Worm (Caenorhabditis elegans) whole organism, young adult: Measurements from ENCODE around the gene K07D4.6.
A peak's percentile ranks its signal among the peaks of the same experiment; 100 is the strongest.

ENCODE experiments used
- B0261.1 ChIP-seq: sonication (generic microtip); optimal IDR thresholded peaks from 2 replicates; lab custom pipeline; 2016; ENCODE audit warnings: mild to moderate bottlenecking, missing genetic modification characterization, moderate library complexity, missing compliant biosample characterization
- C17E4.6 ChIP-seq: fragments of 200-800 bp; sonication (Bioruptor generic); IDR thresholded peaks from 2 replicates; pipeline ENCODE4 v1.3.6; 2022; ENCODE audit warnings: missing genetic modification reagents, missing genetic modification characterization, missing compliant biosample characterization
- F23B12.7 ChIP-seq: sonication (generic microtip); optimal IDR thresholded peaks from 2 replicates; lab custom pipeline; 2017; ENCODE audit warnings: missing genetic modification characterization, mild to moderate bottlenecking, missing compliant biosample characterization, antibody characterized with exemption, moderate library complexity; ENCODE audit not compliant: insufficient read depth
- F33H1.4 ChIP-seq: fragments of 200-800 bp; sonication (Bioruptor generic); IDR thresholded peaks from 2 replicates; pipeline ENCODE4 v1.3.6; 2022; ENCODE audit warnings: missing genetic modification reagents, missing genetic modification characterization, missing compliant biosample characterization
- F49E8.2 ChIP-seq: sonication (generic microtip); optimal IDR thresholded peaks from 3 replicates; lab custom pipeline; 2017; ENCODE audit warnings: missing genetic modification characterization, mild to moderate bottlenecking, missing compliant biosample characterization, antibody characterized with exemption, moderate library complexity; ENCODE audit not compliant: insufficient read depth
- F57A8.1 ChIP-seq: fragments of 200-800 bp; sonication (Bioruptor generic); optimal IDR thresholded peaks from 2 replicates; lab custom pipeline; 2018; ENCODE audit warnings: mild to moderate bottlenecking, missing genetic modification characterization, moderate library complexity, missing compliant biosample characterization
- F57C9.4 ChIP-seq: sonication (generic microtip); optimal IDR thresholded peaks from 2 replicates; lab custom pipeline; 2017; ENCODE audit warnings: mild to moderate bottlenecking, missing genetic modification characterization, missing compliant biosample characterization
- K12H6.12 ChIP-seq: fragments of 200-800 bp; sonication (Bioruptor generic); optimal IDR thresholded peaks from 2 replicates; lab custom pipeline; 2018; ENCODE audit warnings: mild to moderate bottlenecking, missing genetic modification characterization, missing compliant biosample characterization
- T07F8.4 ChIP-seq: sonication (generic microtip); optimal IDR thresholded peaks from 2 replicates; lab custom pipeline; 2016; ENCODE audit warnings: mild to moderate bottlenecking, missing genetic modification characterization, moderate library complexity, missing compliant biosample characterization
- Y53F4B.3 ChIP-seq: fragments of 200-800 bp; sonication (Bioruptor generic); IDR thresholded peaks from 2 replicates; pipeline ENCODE4 v1.3.6; 2022; ENCODE audit warnings: missing genetic modification reagents, missing genetic modification characterization, missing compliant biosample characterization
- Y53G8AR.9 ChIP-seq: fragments of 200-800 bp; sonication (Bioruptor generic); conservative IDR thresholded peaks from 2 replicates; pipeline ENCODE4 v1.3.6; 2022; ENCODE audit warnings: missing genetic modification reagents, missing genetic modification characterization, missing compliant biosample characterization
- Y56A3A.18 ChIP-seq: fragments of 200-800 bp; sonication (Bioruptor generic); IDR thresholded peaks from 2 replicates; pipeline ENCODE4 v1.3.6; 2022; ENCODE audit warnings: missing genetic modification reagents, missing genetic modification characterization, missing compliant biosample characterization
- Y67H2A.10 ChIP-seq: fragments of 200-800 bp; sonication (Bioruptor generic); conservative IDR thresholded peaks from 2 replicates; pipeline ENCODE4 v1.3.6; 2022; ENCODE audit warnings: missing genetic modification reagents, missing genetic modification characterization, missing compliant biosample characterization
- ZK185.1 ChIP-seq: sonication (generic microtip); optimal IDR thresholded peaks from 2 replicates; lab custom pipeline; 2016; ENCODE audit warnings: mild to moderate bottlenecking, missing genetic modification characterization, missing compliant biosample characterization; ENCODE audit not compliant: poor library complexity, severe bottlenecking
- ama-1 ChIP-seq, 3 experiments: fragments of 150-350 bp in 1 of 3; sonication (generic microtip) in 2 of 3; optimal IDR thresholded peaks; 2 replicates each; lab custom pipeline; 2014 to 2018; ENCODE audit warnings: missing biosample characterization in 2 of 3, missing genetic modification characterization in 2 of 3, missing genetic modification reagents in 2 of 3
- aptf-2 ChIP-seq: fragments of 200-800 bp; sonication (Bioruptor generic); conservative IDR thresholded peaks from 2 replicates; pipeline ENCODE4 v1.3.6; 2022; ENCODE audit warnings: missing genetic modification reagents, missing genetic modification characterization, missing compliant biosample characterization
- atf-7 ChIP-seq: sonication (generic microtip); optimal IDR thresholded peaks from 2 replicates; lab custom pipeline; 2017; ENCODE audit warnings: mild to moderate bottlenecking, missing genetic modification characterization, missing compliant biosample characterization
- athp-1 ChIP-seq: sonication (generic microtip); optimal IDR thresholded peaks from 2 replicates; lab custom pipeline; 2017; ENCODE audit warnings: mild to moderate bottlenecking, missing genetic modification characterization, missing compliant biosample characterization
- attf-5 ChIP-seq: fragments of 200-800 bp; sonication (Bioruptor generic); optimal IDR thresholded peaks from 2 replicates; lab custom pipeline; 2018; ENCODE audit warnings: mild to moderate bottlenecking, missing genetic modification characterization, missing compliant biosample characterization
- bed-1 ChIP-seq: fragments of 200-800 bp; sonication (Bioruptor generic); IDR thresholded peaks from 2 replicates; pipeline ENCODE4 v1.3.6; 2022; ENCODE audit warnings: missing genetic modification reagents, missing genetic modification characterization, missing compliant biosample characterization
- bed-2 ChIP-seq: fragments of 200-800 bp; sonication (Bioruptor generic); IDR thresholded peaks from 2 replicates; pipeline ENCODE4 v1.3.6; 2022; ENCODE audit warnings: missing genetic modification reagents, missing genetic modification characterization, missing compliant biosample characterization
- cebp-2 ChIP-seq: fragments of 200-800 bp; sonication (Bioruptor generic); IDR thresholded peaks from 2 replicates; pipeline ENCODE4 v1.3.6; 2022; ENCODE audit warnings: missing genetic modification characterization, missing compliant biosample characterization
- ceh-100 ChIP-seq: fragments of 200-800 bp; sonication (Bioruptor generic); IDR thresholded peaks from 2 replicates; pipeline ENCODE4 v1.3.6; 2022; ENCODE audit warnings: missing genetic modification reagents, missing genetic modification characterization, missing compliant biosample characterization
- ceh-27 ChIP-seq: fragments of 200-800 bp; sonication (Bioruptor generic); optimal IDR thresholded peaks from 2 replicates; lab custom pipeline; 2018; ENCODE audit warnings: mild to moderate bottlenecking, missing genetic modification characterization, moderate library complexity, missing compliant biosample characterization
- dpff-1 ChIP-seq: sonication (generic microtip); optimal IDR thresholded peaks from 2 replicates; lab custom pipeline; 2017; ENCODE audit warnings: mild to moderate bottlenecking, missing genetic modification characterization, missing compliant biosample characterization
- egl-18 ChIP-seq: fragments of 200-800 bp; sonication (Bioruptor generic); IDR thresholded peaks from 2 replicates; pipeline ENCODE4 v1.3.6; 2022; ENCODE audit warnings: missing genetic modification reagents, missing genetic modification characterization, missing compliant biosample characterization
- ets-4 ChIP-seq: fragments of 200-800 bp; sonication (Bioruptor generic); optimal IDR thresholded peaks from 2 replicates; lab custom pipeline; 2018; ENCODE audit warnings: mild to moderate bottlenecking, missing genetic modification characterization, missing compliant biosample characterization
- gei-17 ChIP-seq: fragments of 200-800 bp; sonication (Bioruptor generic); optimal IDR thresholded peaks from 2 replicates; lab custom pipeline; 2018; ENCODE audit warnings: mild to moderate bottlenecking, missing genetic modification characterization, missing compliant biosample characterization
- hrde-1 ChIP-seq: sonication (generic microtip); optimal IDR thresholded peaks from 2 replicates; lab custom pipeline; 2016; ENCODE audit warnings: missing genetic modification characterization, mild to moderate bottlenecking, missing compliant biosample characterization, moderate library complexity, missing genotype, missing genetic modification reagents, borderline replicate concordance
- hsf-1 ChIP-seq: fragments of 200-800 bp; sonication (Bioruptor generic); IDR thresholded peaks from 2 replicates; pipeline ENCODE4 v1.3.6; 2022; ENCODE audit warnings: missing genetic modification reagents, missing genetic modification characterization, missing compliant biosample characterization
- let-607 ChIP-seq, 2 experiments: fragments of 200-800 bp in 1 of 2; sonication (Bioruptor generic) in 1 of 2; sonication (generic microtip) in 1 of 2; optimal IDR thresholded peaks; 2 replicates each; lab custom pipeline; 2016 to 2018; ENCODE audit warnings: mild to moderate bottlenecking in 2 of 2, missing compliant biosample characterization in 2 of 2, missing genetic modification characterization in 2 of 2, moderate library complexity in 2 of 2, missing genotype in 1 of 2
- lin-35 ChIP-seq, 3 experiments: fragments of 150-350 bp in 2 of 3; sonication (generic microtip) in 1 of 3; optimal IDR thresholded peaks; 2 replicates each; lab custom pipeline; 2014 to 2018; ENCODE audit warnings: missing biosample characterization in 3 of 3, missing genetic modification characterization in 3 of 3, missing genetic modification reagents in 3 of 3
- lin-54 ChIP-seq: fragments of 200-800 bp; sonication (Bioruptor generic); optimal IDR thresholded peaks from 2 replicates; lab custom pipeline; 2018; ENCODE audit warnings: mild to moderate bottlenecking, missing genetic modification characterization, missing compliant biosample characterization
- madf-8 ChIP-seq: fragments of 200-800 bp; sonication (Bioruptor generic); conservative IDR thresholded peaks from 2 replicates; pipeline ENCODE4 v1.3.6; 2022; ENCODE audit warnings: missing genetic modification reagents, missing genetic modification characterization, missing compliant biosample characterization
- mel-28 ChIP-seq: sonication (generic microtip); optimal IDR thresholded peaks from 2 replicates; lab custom pipeline; 2016; ENCODE audit warnings: borderline replicate concordance, mild to moderate bottlenecking, missing genetic modification characterization, missing compliant biosample characterization
- mes-4 ChIP-seq: sonication (generic microtip); optimal IDR thresholded peaks from 2 replicates; lab custom pipeline; 2016; ENCODE audit warnings: missing genotype, missing genetic modification characterization, missing compliant biosample characterization
- sdz-38 ChIP-seq: sonication (generic microtip); optimal IDR thresholded peaks from 2 replicates; lab custom pipeline; 2016; ENCODE audit warnings: missing genotype, missing genetic modification characterization, missing compliant biosample characterization
- snpc-3.4 ChIP-seq: sonication (generic microtip); optimal IDR thresholded peaks from 2 replicates; lab custom pipeline; 2017; ENCODE audit warnings: missing genetic modification characterization, mild to moderate bottlenecking, missing compliant biosample characterization, antibody characterized with exemption, moderate library complexity, missing genotype, missing genetic modification reagents
- snpc-4 ChIP-seq, 5 experiments: fragments of 150-350 bp in 1 of 5; sonication (generic microtip) in 4 of 5; optimal IDR thresholded peaks; 2 replicates each; lab custom pipeline; 2014 to 2018; ENCODE audit warnings: missing genetic modification characterization in 5 of 5, missing biosample characterization in 3 of 5, antibody characterized with exemption in 2 of 5, mild to moderate bottlenecking in 2 of 5, missing compliant biosample characterization in 2 of 5, missing genotype in 2 of 5, moderate library complexity in 2 of 5, missing genetic modification reagents in 1 of 5
- unc-62 ChIP-seq: fragments of 150-350 bp; optimal IDR thresholded peaks from 2 replicates; lab custom pipeline; 2014; ENCODE audit warnings: missing biosample characterization, missing genetic modification reagents, missing genetic modification characterization
- xnd-1 ChIP-seq: sonication (generic microtip); optimal IDR thresholded peaks from 2 replicates; lab custom pipeline; 2016; ENCODE audit warnings: missing genotype, missing genetic modification reagents, missing genetic modification characterization, missing compliant biosample characterization
- zfh-2 ChIP-seq: fragments of 200-800 bp; sonication (Bioruptor generic); conservative IDR thresholded peaks from 2 replicates; pipeline ENCODE4 v1.3.6; 2022; ENCODE audit warnings: missing genetic modification reagents, missing genetic modification characterization, missing compliant biosample characterization
- zim-3 ChIP-seq: sonication (generic microtip); optimal IDR thresholded peaks from 2 replicates; lab custom pipeline; 2017; ENCODE audit warnings: mild to moderate bottlenecking, missing genetic modification characterization, moderate library complexity, missing compliant biosample characterization

K07D4.6 gene

ce11 chrII:4040066-4040465 is 21.5 kb upstream of the K07D4.6 start:
- TF ChIP-seq C17E4.6 (GFP tag; lab: Robert Waterston, UW) (no peak), snpc-3.4 (tag; lab: Kevin White, UChicago) (no peak), attf-5 (GFP tag; lab: Kevin White, UChicago) (no peak), mes-4 (tag; lab: Kevin White, UChicago) (no peak), T07F8.4 (tag; lab: Kevin White, UChicago) (no peak), ets-4 (GFP tag; lab: Kevin White, UChicago) (no peak), K12H6.12 (tag; lab: Kevin White, UChicago) (no peak), F33H1.4 (GFP tag; lab: Robert Waterston, UW) (no peak), F57A8.1 (GFP tag; lab: Kevin White, UChicago) (no peak), lin-54 (GFP tag; lab: Kevin White, UChicago) (no peak), dpff-1 (no peak), atf-7 (tag; lab: Kevin White, UChicago) (no peak), Y56A3A.18 (no peak), mel-28 (tag; lab: Kevin White, UChicago) (no peak), sdz-38 (no peak), Y67H2A.10 (GFP tag; lab: Robert Waterston, UW) (no peak), bed-1 (no peak), ceh-27 (no peak), ZK185.1 (no peak)

ce11 chrII:4038541-4038940 is 20.0 kb upstream of the K07D4.6 start, which contains the start of gene pqn-48:
Gene pqn-48, plus strand, starts transcription at chrII:4038884.
- no peak for TF ChIP-seq B0261.1
- no peak for TF ChIP-seq unc-62 (GFP tag; lab: Kevin White, UChicago)
- no peak for TF ChIP-seq ceh-100 (GFP tag; lab: Robert Waterston, UW)
- TF ChIP-seq zfh-2 = peak; percentile 60; the same call in 1 of the 2 replicates
- TF ChIP-seq zim-3 (tag; lab: Kevin White, UChicago) = no peak
- TF ChIP-seq, all 124 proteins: peak for 1

DNA sequence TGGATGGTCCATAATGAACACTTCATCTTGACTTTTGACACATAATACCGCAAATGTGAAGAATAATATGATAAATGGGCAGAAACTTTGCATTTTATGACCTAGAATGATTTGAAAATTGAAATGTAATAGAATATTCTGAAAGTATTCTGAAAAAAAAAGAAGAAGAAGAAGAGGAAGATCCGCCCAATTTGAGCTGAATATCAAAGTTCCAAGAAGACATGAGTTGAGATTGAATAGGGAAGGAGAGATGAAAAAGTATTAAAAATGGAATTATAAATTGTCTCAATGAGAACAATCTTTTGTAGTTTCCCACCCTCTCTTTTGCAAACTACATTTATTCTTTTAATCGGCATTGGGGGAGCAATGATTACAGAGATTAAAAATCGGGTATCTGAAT is 13.8 kb upstream of the K07D4.6 start, which contains the start of gene K07D4.4:
TSS of gene K07D4.4 (minus strand) at position 101 of the 400 bp plus-strand sequence.
- TF ChIP-seq F23B12.7 (tag; lab: Kevin White, UChicago) (no peak), hsf-1 (no peak), ama-1 (optimal IDR thresholded peaks at IDR 0.05; lab: Kevin White, UChicago) (no peak), ama-1 (GFP tag; optimal IDR thresholded peaks at IDR 0.05; lab: Kevin White, UChicago) (no peak), cebp-2 (GFP tag; lab: Robert Waterston, UW) (no peak), egl-18 (GFP tag; lab: Robert Waterston, UW) (no peak), attf-5 (GFP tag; lab: Kevin White, UChicago) (no peak), snpc-4 (GFP tag; optimal IDR thresholded peaks at IDR 0.05; lab: Kevin White, UChicago) (no peak), snpc-4 (tag; optimal IDR thresholded peaks at IDR 0.05; lab: Kevin White, UChicago) (no peak), F57C9.4 (tag; lab: Kevin White, UChicago) (no peak), gei-17 (no peak), Y53F4B.3 (no peak), lin-35 (GFP tag; optimal IDR thresholded peaks at IDR 0.05; lab: Kevin White, UChicago) (no peak)

DNA sequence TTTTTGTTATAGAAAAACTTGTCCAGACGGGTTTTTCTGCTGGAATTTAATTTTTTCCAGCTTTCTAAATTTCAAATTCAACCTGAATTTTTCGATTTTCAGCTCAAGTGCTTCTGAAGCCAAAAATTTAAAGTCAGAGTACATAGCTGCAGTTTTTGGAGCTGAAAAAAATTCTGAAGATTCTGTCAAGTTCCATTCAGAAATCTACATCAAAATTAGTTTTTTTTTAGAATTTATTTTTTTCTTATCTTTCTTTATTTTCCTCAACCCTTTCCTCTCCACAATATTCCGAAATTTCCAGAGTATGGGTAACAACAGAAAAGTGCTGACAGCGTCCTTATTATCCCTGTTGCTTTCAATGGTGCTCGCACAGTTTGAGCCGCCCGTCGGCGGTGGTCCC is 9.8 kb upstream of the K07D4.6 start, which contains the start of gene K07D4.9:
TSS of gene K07D4.9 (plus strand) at position 301 of the 400 bp plus-strand sequence.
- TF ChIP-seq aptf-2 (GFP tag; lab: Robert Waterston, UW) = no peak
- TF ChIP-seq F49E8.2 (tag; lab: Kevin White, UChicago) = no peak
- no peak for TF ChIP-seq Y53G8AR.9 (GFP tag; lab: Robert Waterston, UW)
- no peak for TF ChIP-seq madf-8 (GFP tag; lab: Robert Waterston, UW)
- TF ChIP-seq hrde-1 (tag; lab: Kevin White, UChicago) = no peak
- TF ChIP-seq mel-28 (tag; lab: Kevin White, UChicago) = no peak
- no peak for TF ChIP-seq xnd-1
- no peak for TF ChIP-seq let-607 (tag; optimal IDR thresholded peaks at IDR 0.05; lab: Kevin White, UChicago)
- no peak for TF ChIP-seq zim-3 (tag; lab: Kevin White, UChicago)
- no peak for TF ChIP-seq athp-1
- no peak for TF ChIP-seq cebp-2 (GFP tag; lab: Robert Waterston, UW)
- no peak for TF ChIP-seq bed-2 (GFP tag; lab: Robert Waterston, UW)
- no peak for TF ChIP-seq F33H1.4 (GFP tag; lab: Robert Waterston, UW)
